Fruit fly (Drosophila melanogaster) whole organism, adult: ENCODE results near the gene CG3309.

Experiments
- CG11617 ChIP-seq: fragments of 200-800 bp; sonication (Bioruptor generic); optimal IDR thresholded peaks from 2 replicates; lab custom pipeline; 2017; ENCODE audit warnings: mild to moderate bottlenecking, missing biosample characterization, missing genetic modification reagents, missing genetic modification characterization
- CG12768 ChIP-seq: fragments of 200-800 bp; sonication (Bioruptor generic); optimal IDR thresholded peaks from 2 replicates; lab custom pipeline; 2017; ENCODE audit warnings: missing biosample characterization, missing genetic modification characterization, mild to moderate bottlenecking, moderate library complexity, missing genetic modification reagents
- CG1620 ChIP-seq: fragments of 200-800 bp; sonication (Bioruptor generic); optimal IDR thresholded peaks from 2 replicates; lab custom pipeline; 2016; ENCODE audit warnings: missing biosample characterization, missing genetic modification characterization
- CG5204 ChIP-seq: fragments of 200-800 bp; sonication (Bioruptor generic); optimal IDR thresholded peaks from 2 replicates; lab custom pipeline; 2016; ENCODE audit warnings: missing biosample characterization, missing genetic modification characterization
- CG7101 ChIP-seq: fragments of 200-800 bp; sonication (Bioruptor generic); optimal IDR thresholded peaks from 2 replicates; lab custom pipeline; 2018; ENCODE audit warnings: missing biosample characterization, mild to moderate bottlenecking, missing genetic modification characterization, moderate library complexity
- Clk ChIP-seq: fragments of 200-800 bp; sonication (Bioruptor generic); optimal IDR thresholded peaks from 2 replicates; lab custom pipeline; 2017; ENCODE audit warnings: missing biosample characterization, missing genetic modification characterization
- Crg-1 ChIP-seq: fragments of 200-800 bp; sonication (Bioruptor generic); optimal IDR thresholded peaks from 2 replicates; lab custom pipeline; 2016; ENCODE audit warnings: missing biosample characterization, missing genetic modification characterization
- Mnt ChIP-seq: fragments of 200-800 bp; sonication (Bioruptor generic); optimal IDR thresholded peaks from 2 replicates; lab custom pipeline; 2016; ENCODE audit warnings: missing biosample characterization, mild to moderate bottlenecking, missing genetic modification characterization
- bab1 ChIP-seq: fragments of 200-800 bp; sonication (Bioruptor generic); optimal IDR thresholded peaks from 3 replicates; lab custom pipeline; 2019; ENCODE audit warnings: missing biosample characterization, mild to moderate bottlenecking, missing genetic modification characterization, moderate library complexity
- cic ChIP-seq: fragments of 200-800 bp; sonication (Bioruptor generic); optimal IDR thresholded peaks from 2 replicates; lab custom pipeline; 2017; ENCODE audit warnings: missing biosample characterization, mild to moderate bottlenecking, missing genetic modification characterization, moderate library complexity
- kay ChIP-seq: fragments of 200-800 bp; sonication (Bioruptor generic); peaks from one replicate; lab custom pipeline; 2016; ENCODE audit warnings: missing biosample characterization, missing genetic modification characterization, borderline replicate concordance
- toe ChIP-seq: fragments of 200-800 bp; sonication (Bioruptor generic); optimal IDR thresholded peaks from 2 replicates; lab custom pipeline; 2016; ENCODE audit warnings: missing biosample characterization, missing genetic modification characterization

- TF ChIP-seq CG11617 = no peak
- no peak for TF ChIP-seq toe
- TF ChIP-seq CG12768 (GFP tag; lab: Kevin White, UChicago) = no peak
- no peak for TF ChIP-seq Crg-1 (GFP tag; lab: Kevin White, UChicago)
- no peak for TF ChIP-seq kay (GFP tag; lab: Kevin White, UChicago)
- TF ChIP-seq CG5204 (GFP tag; lab: Kevin White, UChicago) = no peak
- no peak for TF ChIP-seq Mnt (GFP tag; lab: Kevin White, UChicago)
- no peak for TF ChIP-seq cic (GFP tag; lab: Kevin White, UChicago)
- TF ChIP-seq CG1620 (GFP tag; lab: Kevin White, UChicago) = no peak
- TF ChIP-seq bab1 (GFP tag; lab: Kevin White, UChicago) = no peak
- no peak for TF ChIP-seq CG7101
- no peak for TF ChIP-seq Clk (GFP tag; lab: Kevin White, UChicago)
Observed at dm6 chrX:5323636-5324035, 5.5 kb downstream of the CG3309 start, which contains the start of gene Mcm3.
